Fruit fly (Drosophila melanogaster) whole organism, embryonic: Measurements from ENCODE around the gene CG17650.

Source experiments
- ATbp ChIP-seq: fragments of 200-800 bp; sonication (Bioruptor generic); optimal IDR thresholded peaks from 2 replicates; lab custom pipeline; 2017; ENCODE audit warnings: missing biosample characterization, mild to moderate bottlenecking, missing genetic modification characterization, missing genetic modification reagents
- Awh ChIP-seq: fragments of 200-800 bp; sonication (Bioruptor generic); IDR thresholded peaks from 2 replicates; pipeline ENCODE4, ENCODE4 v1.3.6; 2022; ENCODE audit warnings: missing biosample characterization, missing genetic modification characterization
- Blimp-1 ChIP-seq: fragments of 200-800 bp; sonication (Bioruptor generic); optimal IDR thresholded peaks from 3 replicates; lab custom pipeline; 2018; ENCODE audit warnings: missing biosample characterization, missing genetic modification characterization, mild to moderate bottlenecking, moderate library complexity, missing genetic modification reagents
- C15 ChIP-seq: fragments of 200-800 bp; sonication (Bioruptor generic); IDR thresholded peaks from 3 replicates; pipeline ENCODE4 v1.3.6; 2022; ENCODE audit warnings: missing biosample characterization, missing genetic modification characterization
- CG1024 ChIP-seq: fragments of 200-800 bp; sonication (Bioruptor generic); IDR thresholded peaks from 2 replicates; pipeline ENCODE4 v1.3.6; 2022; ENCODE audit warnings: missing biosample characterization, missing genetic modification characterization
- CG10274 ChIP-seq: fragments of 200-800 bp; sonication (Bioruptor generic); optimal IDR thresholded peaks from 3 replicates; lab custom pipeline; 2017; ENCODE audit warnings: missing biosample characterization, mild to moderate bottlenecking, missing genetic modification characterization
- CG10366 ChIP-seq: fragments of 200-800 bp; sonication (Bioruptor generic); IDR thresholded peaks from 2 replicates; pipeline ENCODE4 v1.3.6; 2022; ENCODE audit warnings: missing biosample characterization, missing genetic modification characterization
- CG11504 ChIP-seq: fragments of 200-800 bp; sonication (Bioruptor generic); optimal IDR thresholded peaks from 3 replicates; lab custom pipeline; 2019; ENCODE audit warnings: missing biosample characterization, mild to moderate bottlenecking, missing genetic modification characterization, moderate library complexity
- CG12104 ChIP-seq: fragments of 200-800 bp; sonication (Bioruptor generic); optimal IDR thresholded peaks from 3 replicates; lab custom pipeline; 2016; ENCODE audit warnings: missing biosample characterization, missing genetic modification characterization
- CG12391 ChIP-seq: fragments of 200-800 bp; sonication (Bioruptor generic); optimal IDR thresholded peaks from 3 replicates; lab custom pipeline; 2018; ENCODE audit warnings: missing biosample characterization, mild to moderate bottlenecking, missing genetic modification characterization, moderate library complexity
- CG13424 ChIP-seq: fragments of 200-800 bp; sonication (Bioruptor generic); optimal IDR thresholded peaks from 2 replicates; lab custom pipeline; 2019; ENCODE audit warnings: missing biosample characterization, mild to moderate bottlenecking, missing genetic modification characterization, moderate library complexity
- CG13775 ChIP-seq: fragments of 200-800 bp; sonication (Bioruptor generic); optimal IDR thresholded peaks from 3 replicates; lab custom pipeline; 2017; ENCODE audit warnings: missing biosample characterization, mild to moderate bottlenecking, missing genetic modification characterization
- CG14441 ChIP-seq: fragments of 200-800 bp; sonication (Bioruptor generic); IDR thresholded peaks from 2 replicates; pipeline ENCODE4 v1.3.6; 2022; ENCODE audit warnings: missing biosample characterization, missing genetic modification characterization
- CG17385 ChIP-seq: fragments of 200-800 bp; sonication (Bioruptor generic); optimal IDR thresholded peaks from 3 replicates; lab custom pipeline; 2018; ENCODE audit warnings: missing biosample characterization, mild to moderate bottlenecking, missing genetic modification characterization
- CG2116 ChIP-seq: fragments of 200-800 bp; sonication (Bioruptor generic); optimal IDR thresholded peaks from 3 replicates; lab custom pipeline; 2018; ENCODE audit warnings: missing biosample characterization, mild to moderate bottlenecking, missing genetic modification characterization
- CG2120 ChIP-seq: fragments of 200-800 bp; sonication (Bioruptor generic); optimal IDR thresholded peaks from 3 replicates; lab custom pipeline; 2016; ENCODE audit warnings: missing biosample characterization, missing genetic modification characterization
- CG2129 ChIP-seq: fragments of 200-800 bp; sonication (Bioruptor generic); IDR thresholded peaks from 2 replicates; pipeline ENCODE4 v1.3.6; 2022; ENCODE audit warnings: missing biosample characterization, missing genetic modification characterization; ENCODE audit not compliant: partially characterized antibody
- CG30020 ChIP-seq: fragments of 200-800 bp; optimal IDR thresholded peaks from 2 replicates; lab custom pipeline; 2019; ENCODE audit warnings: missing biosample characterization, mild to moderate bottlenecking, missing genetic modification characterization, moderate library complexity
- CG3065 ChIP-seq: fragments of 200-800 bp; sonication (Bioruptor generic); optimal IDR thresholded peaks from 2 replicates; lab custom pipeline; 2016; ENCODE audit warnings: missing biosample characterization, missing genetic modification characterization
- CG34224 ChIP-seq: fragments of 200-800 bp; sonication (Bioruptor generic); IDR thresholded peaks from 3 replicates; pipeline ENCODE4 v1.3.6; 2022; ENCODE audit warnings: missing biosample characterization, missing genetic modification characterization; ENCODE audit not compliant: partially characterized antibody
- CG8290 ChIP-seq, 3 experiments: fragments of 200-800 bp; sonication (Bioruptor generic); optimal IDR thresholded peaks; 2 replicates each; lab custom pipeline; 2016 to 2019; ENCODE audit warnings: missing biosample characterization in 3 of 3, missing genetic modification characterization in 3 of 3, mild to moderate bottlenecking in 2 of 3, moderate library complexity in 1 of 3
- Dfd ChIP-seq, 2 experiments: fragments of >200 bp; optimal IDR thresholded peaks; 2 replicates each; lab custom pipeline; 2017; ENCODE audit warnings: missing biosample characterization in 2 of 2, missing genetic modification characterization in 2 of 2
- Doc3 ChIP-seq: fragments of 200-800 bp; sonication (Bioruptor generic); IDR thresholded peaks from 3 replicates; pipeline ENCODE4 v1.3.6; 2022; ENCODE audit warnings: missing biosample characterization, missing genetic modification characterization; ENCODE audit not compliant: partially characterized antibody
- Drgx ChIP-seq: fragments of 200-800 bp; sonication (Bioruptor generic); IDR thresholded peaks from 2 replicates; pipeline ENCODE4 v1.3.6; 2022; ENCODE audit warnings: missing biosample characterization, missing genetic modification characterization
- E2f2 ChIP-seq: fragments of 200-800 bp; sonication (Bioruptor generic); IDR thresholded peaks from 2 replicates; pipeline ENCODE4 v1.3.6; 2022; ENCODE audit warnings: missing biosample characterization, missing genetic modification characterization
- ERR ChIP-seq: fragments of 200-800 bp; sonication (Bioruptor generic); optimal IDR thresholded peaks from 2 replicates; lab custom pipeline; 2016; ENCODE audit warnings: missing biosample characterization, missing genetic modification characterization
- GATAe ChIP-seq: fragments of 200-800 bp; sonication (Bioruptor generic); conservative IDR thresholded peaks from 2 replicates; pipeline ENCODE4 v1.3.6; 2022; ENCODE audit warnings: missing biosample characterization, missing genetic modification characterization
- Hr51 ChIP-seq, 2 experiments: fragments of 200-800 bp; sonication (Bioruptor generic); optimal IDR thresholded peaks; 2 replicates in 1 of 2; 3 replicates in 1 of 2; lab custom pipeline; 2016 to 2018; ENCODE audit warnings: missing biosample characterization in 2 of 2, missing genetic modification characterization in 2 of 2, mild to moderate bottlenecking in 1 of 2, moderate library complexity in 1 of 2
- Myb ChIP-seq: fragments of 200-800 bp; sonication (Bioruptor generic); optimal IDR thresholded peaks from 2 replicates; lab custom pipeline; 2016; ENCODE audit warnings: missing biosample characterization, missing genetic modification characterization
- NfI ChIP-seq: fragments of 200-800 bp; sonication (Bioruptor generic); optimal IDR thresholded peaks from 3 replicates; lab custom pipeline; 2018; ENCODE audit warnings: missing biosample characterization, mild to moderate bottlenecking, missing genetic modification characterization, moderate library complexity
- Oli ChIP-seq: fragments of 200-800 bp; sonication (Bioruptor generic); optimal IDR thresholded peaks from 2 replicates; lab custom pipeline; 2018; ENCODE audit warnings: missing biosample characterization, mild to moderate bottlenecking, missing genetic modification characterization, moderate library complexity
- ac ChIP-seq: fragments of 200-800 bp; sonication (Bioruptor generic); optimal IDR thresholded peaks from 3 replicates; lab custom pipeline; 2017; ENCODE audit warnings: missing biosample characterization, mild to moderate bottlenecking, missing genetic modification characterization
- ap ChIP-seq: fragments of 200-800 bp; sonication (Bioruptor generic); IDR thresholded peaks from 2 replicates; pipeline ENCODE4 v1.3.6; 2022; ENCODE audit warnings: missing biosample characterization, missing genetic modification characterization
- bcd ChIP-seq: fragments of 200-800 bp; sonication (Bioruptor generic); optimal IDR thresholded peaks from 2 replicates; lab custom pipeline; 2017; ENCODE audit warnings: missing biosample characterization, mild to moderate bottlenecking, missing genetic modification characterization
- btn ChIP-seq: fragments of 200-800 bp; sonication (Bioruptor generic); optimal IDR thresholded peaks from 2 replicates; lab custom pipeline; 2016; ENCODE audit warnings: missing biosample characterization, missing genetic modification characterization
- chinmo ChIP-seq: fragments of 200-800 bp; sonication (Bioruptor generic); IDR thresholded peaks from 4 replicates; pipeline ENCODE4 v1.3.6; 2022; ENCODE audit warnings: missing biosample characterization, missing genetic modification characterization; ENCODE audit not compliant: partially characterized antibody
- dmrt99B ChIP-seq: fragments of 200-800 bp; sonication (Bioruptor generic); optimal IDR thresholded peaks from 2 replicates; lab custom pipeline; 2018; ENCODE audit warnings: missing biosample characterization, mild to moderate bottlenecking, missing genetic modification characterization, moderate library complexity
- exex ChIP-seq: fragments of 200-800 bp; sonication (Bioruptor generic); optimal IDR thresholded peaks from 4 replicates; lab custom pipeline; 2018; ENCODE audit warnings: missing biosample characterization, mild to moderate bottlenecking, missing genetic modification characterization, moderate library complexity
- fd64A ChIP-seq: fragments of 200-800 bp; sonication (Bioruptor generic); optimal IDR thresholded peaks from 3 replicates; lab custom pipeline; 2018; ENCODE audit warnings: missing biosample characterization, mild to moderate bottlenecking, missing genetic modification characterization
- ftz-f1 ChIP-seq: fragments of 200-800 bp; sonication (Bioruptor generic); optimal IDR thresholded peaks from 2 replicates; lab custom pipeline; 2016; ENCODE audit warnings: missing biosample characterization, missing genetic modification characterization
- hbn ChIP-seq: fragments of 200-800 bp; sonication (Bioruptor generic); IDR thresholded peaks from 2 replicates; pipeline ENCODE4 v1.3.6; 2022; ENCODE audit warnings: missing biosample characterization, missing genetic modification characterization; ENCODE audit not compliant: partially characterized antibody
- ind ChIP-seq: fragments of 200-800 bp; sonication (Bioruptor generic); optimal IDR thresholded peaks from 3 replicates; lab custom pipeline; 2016; ENCODE audit warnings: missing biosample characterization, missing genetic modification characterization
- jumu ChIP-seq: fragments of 200-800 bp; sonication (Bioruptor generic); optimal IDR thresholded peaks from 3 replicates; lab custom pipeline; 2016; ENCODE audit warnings: missing biosample characterization, missing genetic modification characterization
- knrl ChIP-seq: fragments of 200-800 bp; sonication (Bioruptor generic); IDR thresholded peaks from 3 replicates; pipeline ENCODE4 v1.3.6; 2022; ENCODE audit warnings: missing biosample characterization, missing genetic modification characterization; ENCODE audit not compliant: partially characterized antibody
- nerfin-1 ChIP-seq: fragments of 200-800 bp; sonication (Bioruptor generic); optimal IDR thresholded peaks from 3 replicates; lab custom pipeline; 2019; ENCODE audit warnings: missing biosample characterization, mild to moderate bottlenecking, missing genetic modification characterization, moderate library complexity
- schlank ChIP-seq: fragments of 200-800 bp; sonication (Bioruptor generic); optimal IDR thresholded peaks from 2 replicates; lab custom pipeline; 2018; ENCODE audit warnings: missing biosample characterization, mild to moderate bottlenecking, missing genetic modification characterization
- vfl ChIP-seq: fragments of 200-800 bp; sonication (Bioruptor generic); optimal IDR thresholded peaks from 2 replicates; lab custom pipeline; 2016; ENCODE audit warnings: missing biosample characterization, missing genetic modification characterization
- vvl ChIP-seq: fragments of 200-800 bp; sonication (Bioruptor generic); IDR thresholded peaks from 2 replicates; pipeline ENCODE4 v1.3.6; 2022; ENCODE audit warnings: missing biosample characterization, missing genetic modification characterization
- wek ChIP-seq: fragments of 200-800 bp; sonication (Bioruptor generic); optimal IDR thresholded peaks from 3 replicates; lab custom pipeline; 2018; ENCODE audit warnings: missing biosample characterization, mild to moderate bottlenecking, missing genetic modification characterization, moderate library complexity
- zen ChIP-seq: fragments of 200-800 bp; sonication (Bioruptor generic); optimal IDR thresholded peaks from 3 replicates; lab custom pipeline; 2018; ENCODE audit warnings: missing biosample characterization, mild to moderate bottlenecking, missing genetic modification characterization, moderate library complexity

Gene CG17650

dm6 chr2L:1751953-1752352, 6.9 kb downstream of the CG17650 start, which contains the start of the genes CG17712 and CG17648 (continued):
- TF ChIP-seq exex (tag; lab: Kevin White, UChicago) (no peak), jumu (GFP tag; lab: Kevin White, UChicago) (no peak), dmrt99B (tag; lab: Kevin White, UChicago) (no peak), Dfd (GFP tag; optimal IDR thresholded peaks at IDR 0.05; lab: Kevin White, UChicago) (no peak), Oli (tag; lab: Kevin White, UChicago) (no peak), knrl (peak; percentile 85), NfI (GFP tag; lab: Kevin White, UChicago) (no peak), nerfin-1 (peak; percentile 15), CG12104 (GFP tag; lab: Kevin White, UChicago) (no peak), vvl (0 out of 2 replicates have a peak, but pooled peaks have one; percentile 16), wek (GFP tag; lab: Kevin White, UChicago) (no peak), C15 (GFP tag; lab: Robert Waterston, UW) (no peak), GATAe (GFP tag; lab: Robert Waterston, UW) (no peak), Awh (no peak), ERR (GFP tag; lab: Kevin White, UChicago) (no peak), chinmo (GFP tag; lab: Robert Waterston, UW) (no peak), hbn (GFP tag; lab: Robert Waterston, UW) (peak; percentile 80), Myb (no peak), ATbp (GFP tag; lab: Kevin White, UChicago) (no peak), CG11504 (tag; lab: Kevin White, UChicago) (no peak), schlank (no peak), btn (GFP tag; lab: Kevin White, UChicago) (no peak), CG1024 (no peak), CG3065 (no peak), ap (GFP tag; lab: Robert Waterston, UW) (no peak), CG10366 (no peak), CG17385 (GFP tag; lab: Kevin White, UChicago) (no peak), E2f2 (GFP tag; lab: Robert Waterston, UW) (peak; percentile 56), ac (GFP tag; lab: Kevin White, UChicago) (no peak), ftz-f1 (GFP tag; lab: Kevin White, UChicago) (no peak), bcd (GFP tag; lab: Kevin White, UChicago) (no peak), CG10274 (GFP tag; lab: Kevin White, UChicago) (no peak), Blimp-1 (no peak), Hr51 (GFP tag; optimal IDR thresholded peaks at IDR 0.05; lab: Kevin White, UChicago) (no peak), CG13424 (tag; lab: Kevin White, UChicago) (no peak), CG13775 (no peak), CG34224 (GFP tag; lab: Robert Waterston, UW) (peak; percentile 86), vfl (GFP tag; lab: Kevin White, UChicago) (no peak), CG8290 (GFP tag; optimal IDR thresholded peaks at IDR 0.05; lab: Kevin White, UChicago) (no peak), CG8290 (tag; optimal IDR thresholded peaks at IDR 0.05; lab: Kevin White, UChicago) (peak in 1 of 2 experiments; percentile 16), CG14441 (GFP tag; lab: Robert Waterston, UW) (no peak), CG30020 (tag; lab: Kevin White, UChicago) (no peak), Doc3 (GFP tag; lab: Robert Waterston, UW) (peak; percentile 85), ind (GFP tag; lab: Kevin White, UChicago) (no peak), CG2116 (GFP tag; lab: Kevin White, UChicago) (peak; percentile 21), CG2129 (GFP tag; lab: Robert Waterston, UW) (peak; percentile 51), CG12391 (tag; lab: Kevin White, UChicago) (no peak), Drgx (GFP tag; lab: Robert Waterston, UW) (no peak), CG2120 (GFP tag; lab: Kevin White, UChicago) (no peak), zen (tag; lab: Kevin White, UChicago) (no peak), fd64A (GFP tag; lab: Kevin White, UChicago) (no peak)
